Fruit fly (Drosophila melanogaster): Measurements from ENCODE around the gene mrn.

The mrn gene

DNA sequence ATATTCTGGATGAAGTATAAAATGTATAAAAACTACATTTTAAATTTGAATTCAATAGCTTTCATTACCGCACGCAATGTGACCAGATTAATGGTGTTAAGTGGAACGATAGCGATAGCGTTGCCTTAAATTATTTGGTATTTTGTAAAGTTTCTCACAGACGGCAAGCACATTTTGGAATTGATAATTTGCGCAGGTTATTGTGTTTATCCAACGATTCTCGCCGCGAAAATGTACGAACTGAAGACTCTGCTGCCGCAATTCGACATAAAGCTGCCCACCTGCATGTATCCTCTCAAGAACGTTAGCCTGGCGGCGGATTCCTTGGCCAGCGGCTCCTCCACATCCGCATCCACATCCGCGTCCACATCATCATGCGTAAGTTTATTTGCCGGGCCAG is 3.2 kb upstream of the mrn start, which contains the start of gene AIMP2 (continued):
- peak; percentile 44 for TF ChIP-seq BEAF-32 (GFP tag; optimal IDR thresholded peaks at IDR 0.05)
- TF ChIP-seq CG18011 (GFP tag; optimal IDR thresholded peaks at IDR 0.05), result no peak
- TF ChIP-seq slou (GFP tag; optimal IDR thresholded peaks at IDR 0.05), result no peak
- TF ChIP-seq az2 (GFP tag; optimal IDR thresholded peaks at IDR 0.05), result no peak
- no peak for TF ChIP-seq Dll (GFP tag; IDR thresholded peaks at IDR 0.05; ENCODE audit: partially characterized antibody)
- no peak for TF ChIP-seq CG8089 (GFP tag; optimal IDR thresholded peaks at IDR 0.05)
- TF ChIP-seq CG15011 (GFP tag; optimal IDR thresholded peaks at IDR 0.05), result no peak
- TF ChIP-seq sqz (GFP tag; optimal IDR thresholded peaks at IDR 0.05), result no peak
- no peak for TF ChIP-seq CG5180 (GFP tag; optimal IDR thresholded peaks at IDR 0.05)
- TF ChIP-seq CG17802 (tag; optimal IDR thresholded peaks at IDR 0.05), result no peak
- no peak for TF ChIP-seq CG11456 (GFP tag; IDR thresholded peaks at IDR 0.05)
- TF ChIP-seq CG12104 (GFP tag; optimal IDR thresholded peaks at IDR 0.05), result no peak
- TF ChIP-seq ERR (GFP tag; optimal IDR thresholded peaks at IDR 0.05), result no peak
- no peak for TF ChIP-seq CG7372 (GFP tag; IDR thresholded peaks at IDR 0.05)
- no peak for TF ChIP-seq CG4730 (GFP tag; IDR thresholded peaks at IDR 0.05)
- TF ChIP-seq CG16863 (GFP tag; optimal IDR thresholded peaks at IDR 0.05), result no peak
- no peak for TF ChIP-seq CG1792 (GFP tag; optimal IDR thresholded peaks at IDR 0.05)
- no peak for TF ChIP-seq chn (GFP tag; optimal IDR thresholded peaks at IDR 0.05)
- TF ChIP-seq disco-r (GFP tag; optimal IDR thresholded peaks at IDR 0.05), result no peak
- no peak for TF ChIP-seq pita (GFP tag; optimal IDR thresholded peaks at IDR 0.05)
- TF ChIP-seq CG8290 (GFP tag; optimal IDR thresholded peaks at IDR 0.05), result no peak
- TF ChIP-seq CG8290 (tag; optimal IDR thresholded peaks at IDR 0.05), result no peak
- no peak for TF ChIP-seq en (GFP tag; optimal IDR thresholded peaks at IDR 0.05)
- no peak for TF ChIP-seq CG4328 (GFP tag; optimal IDR thresholded peaks at IDR 0.05)
- TF ChIP-seq her (GFP tag; optimal IDR thresholded peaks at IDR 0.05), result no peak
- TF ChIP-seq CG12942 (GFP tag; optimal IDR thresholded peaks at IDR 0.05), result no peak
- TF ChIP-seq unc-4 (GFP tag; IDR thresholded peaks at IDR 0.05; ENCODE audit: partially characterized antibody), result peak; percentile 49
- no peak for TF ChIP-seq tgo (GFP tag; IDR thresholded peaks at IDR 0.05)
- 0 out of 3 replicates have a peak, but pooled peaks have one; percentile 20 for TF ChIP-seq CG34224 (GFP tag; IDR thresholded peaks at IDR 0.05; ENCODE audit: partially characterized antibody)
- no peak for TF ChIP-seq CG11696 (GFP tag; IDR thresholded peaks at IDR 0.05)
- no peak for TF ChIP-seq zen (tag; optimal IDR thresholded peaks at IDR 0.05)
- TF ChIP-seq mam (GFP tag; optimal IDR thresholded peaks at IDR 0.05), result no peak
- peak; percentile 83 for TF ChIP-seq Dp (GFP tag; optimal IDR thresholded peaks at IDR 0.05)
- TF ChIP-seq CG10267 (tag; optimal IDR thresholded peaks at IDR 0.05), result peak; percentile 18
- TF ChIP-seq salm (tag; optimal IDR thresholded peaks at IDR 0.05), result no peak
- no peak for TF ChIP-seq CG34376 (GFP tag; optimal IDR thresholded peaks at IDR 0.05)
- TF ChIP-seq repo (GFP tag; optimal IDR thresholded peaks at IDR 0.05), result no peak
- 0 out of 2 replicates have a peak, but pooled peaks have one; percentile 29 for TF ChIP-seq CG16779 (GFP tag; IDR thresholded peaks at IDR 0.05)
- TF ChIP-seq CG10366 (GFP tag; IDR thresholded peaks at IDR 0.05), result no peak
- TF ChIP-seq CG7786 (GFP tag; optimal IDR thresholded peaks at IDR 0.05), result no peak
- no peak for TF ChIP-seq CG9817 (tag; optimal IDR thresholded peaks at IDR 0.05)
- no peak for TF ChIP-seq fd102C (GFP tag; optimal IDR thresholded peaks at IDR 0.05)
- TF ChIP-seq Hr39 (optimal IDR thresholded peaks at IDR 0.05), result no peak
- TF ChIP-seq shn (GFP tag; optimal IDR thresholded peaks at IDR 0.05), result no peak
- no peak for TF ChIP-seq CG10565 (GFP tag; optimal IDR thresholded peaks at IDR 0.05)
- TF ChIP-seq Bdp1 (GFP tag; optimal IDR thresholded peaks at IDR 0.05), result no peak
- TF ChIP-seq CG15073 (GFP tag; optimal IDR thresholded peaks at IDR 0.05), result no peak
- no peak for TF ChIP-seq CG6689 (GFP tag; IDR thresholded peaks at IDR 0.05)
- no peak for TF ChIP-seq C15 (GFP tag; IDR thresholded peaks at IDR 0.05)
- no peak for TF ChIP-seq cad (GFP tag; optimal IDR thresholded peaks at IDR 0.05)
- TF ChIP-seq Dbx (GFP tag; IDR thresholded peaks at IDR 0.05), result no peak
- peak; percentile 35 for TF ChIP-seq Bgb (GFP tag; IDR thresholded peaks at IDR 0.05; ENCODE audit: partially characterized antibody)
- TF ChIP-seq H2.0 (GFP tag; IDR thresholded peaks at IDR 0.05), result no peak

Data from whole organism, embryonic.